Fruit fly (Drosophila melanogaster): ENCODE measurements around the gene Tom70.

DNA sequence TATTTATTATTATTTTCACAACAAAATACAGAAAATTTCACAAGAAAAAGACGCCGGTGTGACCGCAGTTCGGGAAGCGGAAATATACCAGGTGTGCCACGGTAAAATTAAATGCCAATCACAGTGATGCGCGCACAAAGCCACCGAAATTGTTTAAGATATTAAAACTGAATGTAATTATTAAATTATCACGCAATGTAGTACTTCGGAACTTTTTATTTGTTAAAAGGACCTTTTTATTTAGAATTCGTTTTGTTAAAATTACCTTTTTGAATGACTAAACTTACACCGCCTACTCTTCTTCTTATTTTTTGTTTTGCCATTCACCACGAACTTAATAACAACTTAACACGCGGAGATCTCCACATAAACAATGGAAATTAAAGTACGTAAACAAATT lies 50.4 kb downstream of the Tom70 start, which contains the start of the genes CG6686 and CG34163:
- no peak for TF ChIP-seq EcR (GFP tag; optimal IDR thresholded peaks at IDR 0.05)
- TF ChIP-seq usp (GFP tag; optimal IDR thresholded peaks at IDR 0.05) = no peak
- TF ChIP-seq Dll (optimal IDR thresholded peaks at IDR 0.05) = no peak
- TF ChIP-seq psq (optimal IDR thresholded peaks at IDR 0.05) = no peak
- no peak for TF ChIP-seq pan (optimal IDR thresholded peaks at IDR 0.05)
- TF ChIP-seq CG8478 (optimal IDR thresholded peaks at IDR 0.05) = no peak
